Fruit fly (Drosophila melanogaster): ENCODE results near the gene wnd.

The wnd gene

dm6 chr3L:19663605-19664230 is 28.1 kb upstream of the wnd start, which contains the start of gene tey (continued):
- TF ChIP-seq chm (GFP tag; IDR thresholded peaks at IDR 0.05) (0 out of 2 replicates have a peak, but pooled peaks have one; percentile 35), sr (GFP tag; IDR thresholded peaks at IDR 0.05) (peak; percentile 56; the same call in 2 of the 3 replicates), Nf-YC (tag; optimal IDR thresholded peaks at IDR 0.05) (peak; percentile 99), schlank (tag; optimal IDR thresholded peaks at IDR 0.05) (no peak), chinmo (GFP tag; IDR thresholded peaks at IDR 0.05; ENCODE audit: partially characterized antibody) (0 out of 4 replicates have a peak, but pooled peaks have one; percentile 36), abd-A (tag; optimal IDR thresholded peaks at IDR 0.05) (peak; percentile 1), CG4360 (GFP tag; IDR thresholded peaks at IDR 0.05) (peak; percentile 94), CG2129 (GFP tag; IDR thresholded peaks at IDR 0.05; ENCODE audit: partially characterized antibody) (no peak), CG4820 (GFP tag; optimal IDR thresholded peaks at IDR 0.05) (no peak), bowl (GFP tag; IDR thresholded peaks at IDR 0.05) (no peak), nmo (GFP tag; optimal IDR thresholded peaks at IDR 0.05) (no peak), peb (GFP tag; IDR thresholded peaks at IDR 0.05) (no peak), CG2875 (GFP tag; optimal IDR thresholded peaks at IDR 0.05) (no peak), CG8478 (optimal IDR thresholded peaks at IDR 0.05) (peak; percentile 69), Bgb (GFP tag; IDR thresholded peaks at IDR 0.05; ENCODE audit: partially characterized antibody) (peak; percentile 16; the same call in 1 of the 2 replicates), insv (GFP tag; optimal IDR thresholded peaks at IDR 0.05) (peak in 1 of 2 experiments; percentile 79), CG30431 (GFP tag; optimal IDR thresholded peaks at IDR 0.05) (no peak), CG12299 (tag; optimal IDR thresholded peaks at IDR 0.05) (no peak), Adf1 (GFP tag; IDR thresholded peaks at IDR 0.05) (peak; percentile 96), Aef1 (GFP tag; IDR thresholded peaks at IDR 0.05) (no peak), tll (GFP tag; optimal IDR thresholded peaks at IDR 0.05) (peak in 1 of 2 experiments; percentile 2), pros (GFP tag; optimal IDR thresholded peaks at IDR 0.05) (peak; percentile 43), Nf-YA (GFP tag; IDR thresholded peaks at IDR 0.05) (peak; percentile 91), Nf-YB (GFP tag; optimal IDR thresholded peaks at IDR 0.05) (peak; percentile 99), Deaf1 (tag; optimal IDR thresholded peaks at IDR 0.05) (peak; percentile 42), slbo (GFP tag; IDR thresholded peaks at IDR 0.05) (no peak), Lpt (GFP tag; optimal IDR thresholded peaks at IDR 0.05) (no peak), slp2 (GFP tag; optimal IDR thresholded peaks at IDR 0.05) (no peak), org-1 (GFP tag; optimal IDR thresholded peaks at IDR 0.05) (no peak), CG34224 (GFP tag; IDR thresholded peaks at IDR 0.05; ENCODE audit: partially characterized antibody) (0 out of 3 replicates have a peak, but pooled peaks have one; percentile 29), CG4707 (GFP tag; optimal IDR thresholded peaks at IDR 0.05) (no peak), CG10274 (GFP tag; optimal IDR thresholded peaks at IDR 0.05) (no peak), ac (GFP tag; optimal IDR thresholded peaks at IDR 0.05) (peak; percentile 37), pho (GFP tag; optimal IDR thresholded peaks at IDR 0.05) (no peak), CG32767 (GFP tag; IDR thresholded peaks at IDR 0.05) (0 out of 2 replicates have a peak, but pooled peaks have one; percentile 14), Trl (optimal IDR thresholded peaks at IDR 0.05) (peak in 1 of 2 experiments; percentile 5), Trl (GFP tag; optimal IDR thresholded peaks at IDR 0.05) (no peak), CG9609 (GFP tag; optimal IDR thresholded peaks at IDR 0.05) (no peak), Meics (GFP tag; optimal IDR thresholded peaks at IDR 0.05) (no peak), CG10959 (GFP tag; IDR thresholded peaks at IDR 0.05) (no peak), Jarid2 (GFP tag; optimal IDR thresholded peaks at IDR 0.05) (peak; percentile 83), nom (GFP tag; optimal IDR thresholded peaks at IDR 0.05) (peak; percentile 12), CG1792 (GFP tag; optimal IDR thresholded peaks at IDR 0.05) (no peak), CrebB (tag; optimal IDR thresholded peaks at IDR 0.05) (no peak), fd3F (GFP tag; optimal IDR thresholded peaks at IDR 0.05) (no peak), Dbx (GFP tag; IDR thresholded peaks at IDR 0.05) (no peak; the same call in 2 of the 3 replicates), CG12155 (GFP tag; optimal IDR thresholded peaks at IDR 0.05) (no peak)

Data from whole organism, embryonic.